Worm (Caenorhabditis elegans): ENCODE results near the gene clec-204.

The clec-204 gene

DNA sequence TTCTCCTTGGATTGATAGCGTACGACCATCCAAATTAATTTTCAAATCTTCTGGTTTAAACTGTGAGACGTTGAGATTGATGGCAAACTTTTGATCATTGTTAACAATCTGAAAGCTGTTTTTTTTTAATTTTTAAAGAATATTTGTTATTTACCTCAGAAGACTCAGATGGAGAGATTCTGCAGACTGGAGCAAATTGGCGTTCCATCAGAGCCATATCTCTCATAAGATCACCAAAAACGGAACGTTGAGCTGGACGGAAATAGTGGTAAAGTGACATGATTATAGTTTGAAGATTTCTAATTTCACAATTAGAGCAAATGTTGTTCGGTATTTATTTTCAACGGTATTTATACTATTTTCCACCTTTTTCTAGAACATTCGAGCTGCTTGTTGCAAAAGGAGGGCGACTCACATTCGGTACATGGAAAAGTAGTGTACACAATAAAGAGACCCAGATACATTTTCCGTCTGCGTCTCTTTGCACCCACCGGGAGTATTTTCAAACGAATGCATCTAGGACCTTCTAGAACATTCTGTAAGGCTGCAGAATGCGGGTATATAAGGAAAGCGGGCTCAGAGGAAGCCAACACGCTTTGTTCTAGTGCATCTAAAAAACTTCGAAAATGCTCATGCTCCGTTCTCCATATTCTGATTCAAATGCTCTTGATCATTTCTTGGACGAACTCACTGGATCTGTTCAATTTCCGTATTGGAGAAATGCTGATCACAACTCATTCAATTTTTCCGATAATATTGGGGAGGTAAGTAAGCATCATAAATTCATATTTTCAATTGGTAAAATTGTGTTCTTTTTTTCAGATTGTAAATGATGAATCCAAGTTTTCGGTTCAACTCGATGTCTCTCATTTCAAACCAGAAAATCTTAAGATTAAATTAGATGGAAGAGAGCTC, 47.9 kb downstream of the clec-204 start, which contains the start of the genes hsp-16.2 and hsp-16.41 (continued):
- TF ChIP-seq aha-1 (tag; optimal IDR thresholded peaks at IDR 0.05) (peak; percentile 13), elt-3 (tag; optimal IDR thresholded peaks at IDR 0.05) (peak in 1 of 6 experiments; percentile 2), efl-3 (GFP tag; optimal IDR thresholded peaks at IDR 0.05) (no peak), nhr-237 (tag; optimal IDR thresholded peaks at IDR 0.05) (no peak), ceh-82 (tag; optimal IDR thresholded peaks at IDR 0.05) (peak in 1 of 3 experiments; percentile 46), ztf-4 (tag; optimal IDR thresholded peaks at IDR 0.05) (peak; percentile 13)

DNA sequence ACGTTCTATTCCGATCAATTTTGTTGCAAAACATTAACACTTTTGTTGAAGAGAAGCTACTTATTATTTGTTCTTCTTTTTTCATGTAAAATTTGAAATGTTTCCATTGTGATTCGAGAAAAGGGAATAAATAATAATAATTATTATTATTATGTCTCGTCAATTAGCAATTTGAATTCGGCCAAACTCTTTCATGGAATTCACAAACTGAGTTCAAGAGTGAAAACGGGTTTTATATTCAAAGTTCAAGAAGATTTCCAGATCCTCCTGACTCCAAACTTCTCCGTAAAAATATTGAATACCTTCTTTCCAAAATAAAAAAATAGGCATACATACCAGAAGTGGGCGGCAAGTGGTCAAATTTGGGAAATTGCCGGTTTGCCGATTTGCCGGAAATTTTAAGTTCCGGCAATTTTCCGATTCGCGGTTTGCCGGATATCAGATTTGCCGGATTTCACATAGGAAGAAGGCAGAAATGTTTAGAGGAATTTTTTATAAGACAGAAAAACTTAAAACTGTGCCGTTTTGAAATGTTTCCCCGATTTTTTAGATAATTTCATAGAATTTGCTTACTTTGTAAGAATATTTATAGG, 48.9 kb downstream of the clec-204 start:
- TF ChIP-seq nhr-85 (tag) = peak; percentile 45
- peak; percentile 63 for TF ChIP-seq skn-1 (tag; optimal IDR thresholded peaks at IDR 0.05)
- TF ChIP-seq aha-1 (tag; optimal IDR thresholded peaks at IDR 0.05) = no peak
- TF ChIP-seq mep-1 (tag; optimal IDR thresholded peaks at IDR 0.05) = peak; percentile 71

DNA sequence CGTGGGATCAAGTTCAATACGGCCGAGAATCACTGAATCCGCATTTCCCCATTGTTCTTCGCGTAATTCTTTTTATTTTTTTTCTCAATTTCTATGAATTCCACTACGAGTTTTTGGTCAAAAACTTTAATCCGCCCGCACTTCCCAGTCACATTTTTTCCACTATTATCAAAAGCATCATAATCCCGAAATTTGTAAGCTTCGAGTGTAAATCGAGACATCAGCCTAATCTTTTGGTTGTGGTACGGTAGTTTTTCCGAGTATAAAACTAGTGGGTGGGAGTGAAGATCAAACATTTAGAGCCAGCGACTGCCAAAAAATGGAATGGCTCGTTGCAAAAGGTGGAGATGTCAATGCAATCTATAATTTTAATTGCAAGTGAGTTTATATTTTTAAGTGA, 50.2 kb downstream of the clec-204 start, which contains the start of gene srt-42:
TSS of gene srt-42 (plus strand) at position 301 of the 400 bp plus-strand sequence.
- TF ChIP-seq nhr-85 (tag) (no peak), ces-1 (GFP tag; optimal IDR thresholded peaks at IDR 0.05) (no peak)
